Worm (Caenorhabditis elegans): ENCODE results near the gene fbxb-53.

- no peak for TF ChIP-seq ztf-11 (tag; optimal IDR thresholded peaks at IDR 0.05)
- TF ChIP-seq nhr-237 (tag; optimal IDR thresholded peaks at IDR 0.05) = no peak
- no peak for TF ChIP-seq pqm-1 (tag; optimal IDR thresholded peaks at IDR 0.05)
- no peak for TF ChIP-seq lin-39 (tag; optimal IDR thresholded peaks at IDR 0.05)
These were observed 37.5 kb upstream of the fbxb-53 start, which contains the start of gene fbxb-48 for ce11 chrII:1719153-1719552.
